Fruit fly (Drosophila melanogaster) whole organism, pupa: ENCODE results near the gene CG4768.

Experiments used
- CG10348 ChIP-seq: fragments of 200-800 bp; sonication (Bioruptor generic); IDR thresholded peaks from 2 replicates; pipeline ENCODE4 v1.3.6; 2022; ENCODE audit warnings: missing biosample characterization, missing genetic modification characterization
- CG12605 ChIP-seq: fragments of 200-800 bp; sonication (Bioruptor generic); IDR thresholded peaks from 2 replicates; pipeline ENCODE4 v1.3.6; 2022; ENCODE audit warnings: missing biosample characterization, missing genetic modification characterization
- CG13204 ChIP-seq: fragments of 200-800 bp; sonication (Bioruptor generic); optimal IDR thresholded peaks from 2 replicates; lab custom pipeline; 2018; ENCODE audit warnings: missing biosample characterization, mild to moderate bottlenecking, missing genetic modification characterization, moderate library complexity
- CG14655 ChIP-seq: fragments of 200-800 bp; sonication (Bioruptor generic); optimal IDR thresholded peaks from 3 replicates; lab custom pipeline; 2017; ENCODE audit warnings: mild to moderate bottlenecking, missing biosample characterization, missing genetic modification reagents, missing genetic modification characterization
- CG15710 ChIP-seq: fragments of 200-800 bp; sonication (Bioruptor generic); optimal IDR thresholded peaks from 2 replicates; lab custom pipeline; 2018; ENCODE audit warnings: missing biosample characterization, mild to moderate bottlenecking, missing genetic modification characterization, moderate library complexity
- CG17806 ChIP-seq: fragments of 200-800 bp; sonication (Bioruptor generic); optimal IDR thresholded peaks from 2 replicates; lab custom pipeline; 2018; ENCODE audit warnings: missing biosample characterization, mild to moderate bottlenecking, missing genetic modification characterization, moderate library complexity
- CG32121 ChIP-seq: fragments of 200-800 bp; sonication (Bioruptor generic); IDR thresholded peaks from 2 replicates; pipeline ENCODE4 v1.3.6; 2022; ENCODE audit warnings: missing biosample characterization, missing genetic modification characterization
- CG34367 ChIP-seq: fragments of 200-800 bp; sonication (Bioruptor generic); optimal IDR thresholded peaks from 2 replicates; lab custom pipeline; 2018; ENCODE audit warnings: missing biosample characterization, mild to moderate bottlenecking, missing genetic modification characterization
- CG4496 ChIP-seq: fragments of 200-800 bp; sonication (Bioruptor generic); IDR thresholded peaks from 3 replicates; pipeline ENCODE4 v1.3.6; 2022; ENCODE audit warnings: missing biosample characterization, missing genetic modification characterization
- CG8159 ChIP-seq: fragments of 200-800 bp; sonication (Bioruptor generic); optimal IDR thresholded peaks from 3 replicates; lab custom pipeline; 2018; ENCODE audit warnings: missing biosample characterization, mild to moderate bottlenecking, missing genetic modification characterization, moderate library complexity
- CG8301 ChIP-seq: fragments of 200-800 bp; sonication (Bioruptor generic); optimal IDR thresholded peaks from 2 replicates; lab custom pipeline; 2018; ENCODE audit warnings: missing biosample characterization, mild to moderate bottlenecking, missing genetic modification characterization
- CG9948 ChIP-seq: fragments of 200-800 bp; sonication (Bioruptor generic); optimal IDR thresholded peaks from 2 replicates; lab custom pipeline; 2018; ENCODE audit warnings: missing biosample characterization, mild to moderate bottlenecking, missing genetic modification characterization, moderate library complexity
- D1 ChIP-seq: fragments of 200-800 bp; sonication (Bioruptor generic); optimal IDR thresholded peaks from 2 replicates; lab custom pipeline; 2018; ENCODE audit warnings: missing biosample characterization, mild to moderate bottlenecking, missing genetic modification characterization, moderate library complexity
- EcR ChIP-seq: fragments of 200-800 bp; sonication (Bioruptor generic); optimal IDR thresholded peaks from 3 replicates; lab custom pipeline; 2019; ENCODE audit warnings: missing biosample characterization, missing genetic modification characterization, mild to moderate bottlenecking, moderate library complexity, missing genetic modification reagents
- Ets98B ChIP-seq: fragments of 200-800 bp; sonication (Bioruptor generic); IDR thresholded peaks from 2 replicates; pipeline ENCODE4 v1.3.6; 2022; ENCODE audit warnings: missing biosample characterization, missing genetic modification characterization
- Pif1A ChIP-seq: fragments of 200-800 bp; sonication (Bioruptor generic); optimal IDR thresholded peaks from 3 replicates; lab custom pipeline; 2016; ENCODE audit warnings: missing biosample characterization, missing genetic modification characterization
- Pif1B ChIP-seq: fragments of 200-800 bp; sonication (Bioruptor generic); optimal IDR thresholded peaks from 3 replicates; lab custom pipeline; 2016; ENCODE audit warnings: missing biosample characterization, missing genetic modification characterization
- Snoo ChIP-seq: fragments of 200-800 bp; sonication (Bioruptor generic); optimal IDR thresholded peaks from 3 replicates; lab custom pipeline; 2017; ENCODE audit warnings: missing biosample characterization, mild to moderate bottlenecking, missing genetic modification characterization, inconsistent platforms
- fd96Ca ChIP-seq: fragments of 200-800 bp; sonication (Bioruptor generic); IDR thresholded peaks from 3 replicates; pipeline ENCODE4 v1.3.6; 2022; ENCODE audit warnings: missing biosample characterization, missing genetic modification characterization
- gl ChIP-seq: fragments of 200-800 bp; sonication (Bioruptor generic); optimal IDR thresholded peaks from 2 replicates; lab custom pipeline; 2018; ENCODE audit warnings: missing biosample characterization, mild to moderate bottlenecking, missing genetic modification characterization
- rn ChIP-seq: fragments of 200-800 bp; sonication (Bioruptor generic); IDR thresholded peaks from 2 replicates; pipeline ENCODE4 v1.3.6; 2022; ENCODE audit warnings: missing biosample characterization, missing genetic modification characterization

Gene CG4768

DNA sequence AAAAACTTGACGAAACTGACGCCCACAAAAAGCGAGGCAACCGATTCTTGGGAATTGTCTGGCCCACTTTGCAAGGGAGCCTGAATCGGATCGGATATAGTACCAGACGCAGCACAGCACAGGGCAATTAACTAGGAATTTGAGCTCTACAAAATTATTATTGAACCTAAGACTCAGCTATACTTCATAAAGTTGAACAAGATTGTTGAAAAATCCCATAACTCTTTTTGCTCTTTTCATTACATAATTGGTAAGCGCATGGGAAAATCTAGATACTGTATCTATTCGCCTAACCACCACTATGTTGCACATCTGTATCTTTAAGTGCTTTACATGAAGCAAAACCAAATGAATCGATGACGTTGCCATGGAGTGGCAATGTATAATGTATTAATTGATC, 41.2 kb downstream of the CG4768 start:
- TF ChIP-seq Ets98B (GFP tag; lab: Robert Waterston, UW) (peak; percentile 87), Pif1A (peak; percentile 85), CG10348 (GFP tag; lab: Robert Waterston, UW) (no peak), CG9948 (peak; percentile 83), gl (tag; lab: Kevin White, UChicago) (peak; percentile 78), EcR (GFP tag; lab: Kevin White, UChicago) (peak; percentile 22), D1 (tag; lab: Kevin White, UChicago) (peak; percentile 47), CG13204 (GFP tag; lab: Kevin White, UChicago) (peak; percentile 69), CG15710 (peak; percentile 90), CG8159 (peak; percentile 88), CG4496 (GFP tag; lab: Robert Waterston, UW) (peak; percentile 91), Pif1B (GFP tag; lab: Kevin White, UChicago) (peak; percentile 83), fd96Ca (peak; percentile 86), CG14655 (GFP tag; lab: Kevin White, UChicago) (peak; percentile 84), CG12605 (peak; percentile 86), CG32121 (GFP tag; lab: Robert Waterston, UW) (peak; percentile 89), CG8301 (tag; lab: Kevin White, UChicago) (peak; percentile 83), Snoo (tag; lab: Kevin White, UChicago) (peak; percentile 73), rn (GFP tag; lab: Robert Waterston, UW) (peak; percentile 48; the same call in 1 of the 2 replicates), CG17806 (peak; percentile 85), CG34367 (tag; lab: Kevin White, UChicago) (peak; percentile 87)
- TF ChIP-seq, all 21 proteins: peak for 20

DNA sequence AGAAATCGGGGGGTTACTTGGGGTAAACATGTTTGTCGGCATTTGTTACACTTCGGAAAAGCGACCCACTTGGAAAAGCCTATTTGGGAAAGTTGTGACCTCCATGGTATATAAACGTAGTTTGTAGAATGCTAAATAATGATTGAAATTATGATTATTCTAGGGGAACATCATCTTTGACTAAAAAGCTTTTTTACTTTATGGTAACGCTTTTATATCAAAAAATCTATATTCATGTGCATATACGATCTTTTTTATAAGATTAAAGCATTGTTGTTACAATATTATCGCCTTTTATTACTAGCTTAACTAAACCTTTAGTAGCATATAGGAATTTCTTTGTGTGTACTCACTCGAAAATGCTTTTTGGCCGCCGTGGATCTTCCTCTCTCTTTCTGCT, 42.3 kb downstream of the CG4768 start:
- TF ChIP-seq CG13204 (GFP tag; lab: Kevin White, UChicago) = no peak
- no peak for TF ChIP-seq Snoo (tag; lab: Kevin White, UChicago)
- TF ChIP-seq CG17806 = peak; percentile 38
- no peak for TF ChIP-seq gl (tag; lab: Kevin White, UChicago)
- peak; percentile 81 for TF ChIP-seq CG32121 (GFP tag; lab: Robert Waterston, UW)
- peak; percentile 73 for TF ChIP-seq CG9948
- TF ChIP-seq D1 (tag; lab: Kevin White, UChicago) = no peak
- TF ChIP-seq CG34367 (tag; lab: Kevin White, UChicago) = peak; percentile 4
- TF ChIP-seq rn (GFP tag; lab: Robert Waterston, UW) = no peak
- TF ChIP-seq CG10348 (GFP tag; lab: Robert Waterston, UW) = no peak
- peak; percentile 48; the same call in 2 of the 3 replicates for TF ChIP-seq CG4496 (GFP tag; lab: Robert Waterston, UW)
- peak; percentile 66 for TF ChIP-seq Pif1A
- TF ChIP-seq fd96Ca = 0 out of 3 replicates have a peak, but pooled peaks have one; percentile 47
- peak; percentile 52 for TF ChIP-seq Pif1B (GFP tag; lab: Kevin White, UChicago)
- TF ChIP-seq EcR (GFP tag; lab: Kevin White, UChicago) = no peak
- peak; percentile 19; the same call in 1 of the 2 replicates for TF ChIP-seq Ets98B (GFP tag; lab: Robert Waterston, UW)
- peak; percentile 89 for TF ChIP-seq CG14655 (GFP tag; lab: Kevin White, UChicago)
- peak; percentile 11 for TF ChIP-seq CG8159
- no peak for TF ChIP-seq CG12605
- TF ChIP-seq CG15710 = peak; percentile 36
- TF ChIP-seq CG8301 (tag; lab: Kevin White, UChicago) = peak; percentile 79

DNA sequence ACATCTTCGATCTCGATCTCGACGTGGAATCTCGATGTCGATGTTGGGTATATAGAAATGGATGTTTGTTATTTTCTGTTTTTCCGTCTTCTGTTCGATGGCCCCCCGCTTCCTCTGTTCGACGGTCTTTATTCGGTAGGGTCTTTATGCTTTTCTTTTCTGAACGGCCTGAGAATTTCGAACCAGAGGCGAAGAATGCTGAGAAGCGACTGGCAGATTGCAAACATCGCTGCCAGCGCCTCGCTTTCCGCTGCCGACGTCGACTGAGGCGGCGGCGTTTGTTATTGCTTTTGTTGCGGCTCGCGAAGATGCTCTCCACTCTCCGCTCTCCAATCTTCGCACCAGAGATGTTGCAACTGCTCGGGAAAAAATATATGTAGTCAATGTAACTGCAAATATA, 43.4 kb downstream of the CG4768 start, which contains the start of the genes CG13004 and CG46306:
TSS of gene CG13004 (minus strand) at position 217 of the 400 bp plus-strand sequence.
TSS of gene CG46306 (minus strand) at position 217 of the 400 bp plus-strand sequence.
- TF ChIP-seq CG17806 = no peak
- TF ChIP-seq CG13204 (GFP tag; lab: Kevin White, UChicago) = peak; percentile 29
- peak; percentile 47; the same call in 1 of the 3 replicates for TF ChIP-seq CG4496 (GFP tag; lab: Robert Waterston, UW)
- no peak for TF ChIP-seq Pif1A
- peak; percentile 14 for TF ChIP-seq gl (tag; lab: Kevin White, UChicago)
- TF ChIP-seq CG9948 = no peak
- TF ChIP-seq D1 (tag; lab: Kevin White, UChicago) = no peak
- TF ChIP-seq CG10348 (GFP tag; lab: Robert Waterston, UW) = no peak
- no peak; the same call in 1 of the 2 replicates for TF ChIP-seq CG32121 (GFP tag; lab: Robert Waterston, UW)
- no peak for TF ChIP-seq CG14655 (GFP tag; lab: Kevin White, UChicago)
- no peak for TF ChIP-seq CG34367 (tag; lab: Kevin White, UChicago)
- TF ChIP-seq EcR (GFP tag; lab: Kevin White, UChicago) = peak; percentile 21
- peak; percentile 12; the same call in 1 of the 2 replicates for TF ChIP-seq Ets98B (GFP tag; lab: Robert Waterston, UW)
- TF ChIP-seq CG12605 = peak; percentile 37; the same call in 1 of the 2 replicates
- TF ChIP-seq CG8159 = no peak

DNA sequence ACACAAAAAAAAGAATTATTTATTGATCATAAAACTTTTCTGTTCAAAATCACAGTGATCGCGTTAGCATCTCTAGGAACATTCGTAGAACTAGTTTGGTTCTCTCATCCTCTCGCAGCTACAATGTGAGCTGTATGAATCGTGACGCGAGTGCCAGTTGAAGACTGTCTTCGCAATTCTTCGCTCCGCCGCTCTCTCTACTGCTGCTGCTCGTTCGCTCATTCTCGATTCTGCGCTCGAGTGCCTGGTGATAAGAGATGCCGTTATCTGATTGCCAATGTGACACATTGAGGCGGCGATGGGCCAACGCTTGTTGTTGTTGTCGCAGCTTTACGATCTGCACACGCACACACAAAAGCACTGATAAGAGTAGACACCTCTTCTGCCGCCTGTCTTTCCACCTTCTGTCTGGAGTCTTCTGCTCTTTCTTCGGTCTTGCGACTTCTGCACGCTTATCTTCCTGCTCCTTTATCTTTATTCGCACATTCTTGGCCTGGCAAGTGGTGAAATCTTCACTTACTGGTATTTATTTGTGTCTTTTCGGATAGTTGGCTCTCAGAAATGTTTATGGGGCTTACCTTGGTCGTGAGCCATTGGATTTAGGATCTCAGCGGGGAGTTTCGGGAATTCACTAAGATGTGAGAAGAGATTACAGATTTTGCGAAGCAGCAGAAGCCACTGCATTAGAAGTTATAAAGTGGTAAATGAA, 44.3 kb downstream of the CG4768 start:
- TF ChIP-seq CG15710 (no peak), EcR (GFP tag; lab: Kevin White, UChicago) (peak; percentile 65), CG13204 (GFP tag; lab: Kevin White, UChicago) (peak; percentile 19), CG4496 (GFP tag; lab: Robert Waterston, UW) (0 out of 3 replicates have a peak, but pooled peaks have one; percentile 22), CG34367 (tag; lab: Kevin White, UChicago) (no peak)
- TF ChIP-seq, all 21 proteins: peak for 3

DNA sequence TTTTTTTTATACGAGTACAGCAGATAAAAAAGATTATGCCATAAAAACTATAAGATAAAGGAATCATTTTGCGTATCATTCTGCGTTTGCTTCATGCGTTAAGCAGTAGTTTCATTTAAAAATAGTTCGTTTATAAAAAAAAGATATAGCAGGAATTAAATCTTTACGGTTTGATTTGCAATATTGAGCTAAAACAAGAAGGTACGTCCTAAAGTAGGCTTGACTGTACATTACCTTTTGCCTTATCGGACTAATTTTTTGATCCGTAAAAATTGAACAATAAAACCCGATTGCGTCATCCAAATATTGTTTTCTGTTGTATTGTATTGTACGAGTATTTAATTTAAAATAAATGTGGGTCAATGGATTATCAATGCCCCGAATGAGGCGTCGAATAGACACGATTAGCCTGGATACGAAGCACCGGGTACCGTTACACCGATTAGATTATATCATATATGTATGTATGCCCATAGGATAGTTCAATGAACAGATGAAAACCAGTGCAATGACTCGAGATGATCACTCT, 45.0 kb downstream of the CG4768 start:
- no peak for TF ChIP-seq Snoo (tag; lab: Kevin White, UChicago)
- TF ChIP-seq EcR (GFP tag; lab: Kevin White, UChicago) = peak; percentile 42
- TF ChIP-seq CG14655 (GFP tag; lab: Kevin White, UChicago) = peak; percentile 30
